Fruit fly (Drosophila melanogaster): Measurements from ENCODE around the gene CG2061.
A peak's percentile ranks its signal among the peaks of the same experiment; 100 is the strongest.

CG2061 gene

dm6 chrX:11090161-11090560 lies 2.1 kb upstream of the CG2061 start, which contains the start of gene CG2076 (continued):
- TF ChIP-seq Med (GFP tag) (peak; percentile 24), vnd (GFP tag; IDR thresholded peaks at IDR 0.05; ENCODE audit: partially characterized antibody) (peak; percentile 92), chinmo (GFP tag; IDR thresholded peaks at IDR 0.05; ENCODE audit: partially characterized antibody) (peak; percentile 81; the same call in 3 of the 4 replicates), ase (GFP tag; IDR thresholded peaks at IDR 0.05) (no peak), ato (GFP tag; IDR thresholded peaks at IDR 0.05; ENCODE audit: partially characterized antibody) (peak; percentile 83), CG2129 (GFP tag; IDR thresholded peaks at IDR 0.05; ENCODE audit: partially characterized antibody) (peak; percentile 23; the same call in 1 of the 2 replicates), stwl (tag; optimal IDR thresholded peaks at IDR 0.05) (peak; percentile 65), BEAF-32 (GFP tag; optimal IDR thresholded peaks at IDR 0.05) (peak; percentile 81), Bgb (GFP tag; IDR thresholded peaks at IDR 0.05; ENCODE audit: partially characterized antibody) (peak; percentile 92), CG13296 (GFP tag; optimal IDR thresholded peaks at IDR 0.05) (no peak), Neu2 (GFP tag; optimal IDR thresholded peaks at IDR 0.05; ENCODE audit: borderline replicate concordance) (no peak), pzg (GFP tag; optimal IDR thresholded peaks at IDR 0.05) (peak; percentile 56), Dp (GFP tag; optimal IDR thresholded peaks at IDR 0.05) (peak; percentile 77), CG12391 (tag; optimal IDR thresholded peaks at IDR 0.05) (peak; percentile 4), CG7963 (GFP tag; IDR thresholded peaks at IDR 0.05; ENCODE audit: partially characterized antibody) (peak; percentile 94), hb (GFP tag; IDR thresholded peaks at IDR 0.05; ENCODE audit: partially characterized antibody) (peak; percentile 95), CG6791 (GFP tag; IDR thresholded peaks at IDR 0.05; ENCODE audit: partially characterized antibody) (peak; percentile 92), inv (GFP tag; IDR thresholded peaks at IDR 0.05; ENCODE audit: partially characterized antibody) (peak; percentile 84), CG11560 (tag; IDR thresholded peaks at IDR 0.05) (peak; percentile 93), hbn (GFP tag; IDR thresholded peaks at IDR 0.05; ENCODE audit: partially characterized antibody) (peak; percentile 72), sc (optimal IDR thresholded peaks at IDR 0.05) (no peak), sc (GFP tag; optimal IDR thresholded peaks at IDR 0.05) (no peak)

- TF ChIP-seq CG13296 (GFP tag; optimal IDR thresholded peaks at IDR 0.05) (no peak), exex (tag; optimal IDR thresholded peaks at IDR 0.05) (peak; percentile 79), vvl (GFP tag; IDR thresholded peaks at IDR 0.05) (no peak), Xbp1 (GFP tag; optimal IDR thresholded peaks at IDR 0.05) (no peak), lov (optimal IDR thresholded peaks at IDR 0.05) (no peak), lov (GFP tag; IDR thresholded peaks at IDR 0.05) (no peak), CG4424 (GFP tag; optimal IDR thresholded peaks at IDR 0.05) (no peak), CG3838 (GFP tag; optimal IDR thresholded peaks at IDR 0.05) (no peak), Sox100B (GFP tag; optimal IDR thresholded peaks at IDR 0.05) (no peak), inv (GFP tag; IDR thresholded peaks at IDR 0.05; ENCODE audit: partially characterized antibody) (no peak), CG34376 (GFP tag; optimal IDR thresholded peaks at IDR 0.05) (peak; percentile 81), slou (GFP tag; optimal IDR thresholded peaks at IDR 0.05) (no peak), lbe (GFP tag; optimal IDR thresholded peaks at IDR 0.05) (no peak), nerfin-2 (GFP tag; IDR thresholded peaks at IDR 0.05; ENCODE audit: partially characterized antibody) (no peak), grn (GFP tag; optimal IDR thresholded peaks at IDR 0.05) (peak; percentile 30), cwo (GFP tag; optimal IDR thresholded peaks at IDR 0.05) (peak; percentile 48), zfh2 (GFP tag; optimal IDR thresholded peaks at IDR 0.05) (no peak), esg (GFP tag; conservative IDR thresholded peaks at IDR 0.05) (no peak), Spps (tag; optimal IDR thresholded peaks at IDR 0.05) (no peak), mirr (GFP tag; optimal IDR thresholded peaks at IDR 0.05) (peak; percentile 18), Ada2b (GFP tag; IDR thresholded peaks at IDR 0.05) (no peak), sug (tag; optimal IDR thresholded peaks at IDR 0.05) (peak; percentile 51), Chrac-16 (GFP tag; optimal IDR thresholded peaks at IDR 0.05) (no peak), CG3995 (GFP tag; optimal IDR thresholded peaks at IDR 0.05) (no peak)
These were observed 3.0 kb downstream of the CG2061 start for dm6 chrX:11095276-11095675.

Measured in whole organism, embryonic.